Fruit fly (Drosophila melanogaster): ENCODE measurements around the gene mRpL38.

Gene mRpL38

dm6 chrX:14233843-14234337, 7.8 kb downstream of the mRpL38 start, which contains the start of gene CG42271 (continued):
- TF ChIP-seq CG10654 (GFP tag; optimal IDR thresholded peaks at IDR 0.05) (no peak), hb (GFP tag; IDR thresholded peaks at IDR 0.05; ENCODE audit: partially characterized antibody) (peak; percentile 93), bcd (GFP tag; optimal IDR thresholded peaks at IDR 0.05) (peak; percentile 9), kah (GFP tag; optimal IDR thresholded peaks at IDR 0.05) (no peak), CG7357 (GFP tag; IDR thresholded peaks at IDR 0.05) (no peak), Dll (GFP tag; IDR thresholded peaks at IDR 0.05; ENCODE audit: partially characterized antibody) (peak; percentile 97), Elba2 (GFP tag; optimal IDR thresholded peaks at IDR 0.05) (no peak), Ptx1 (GFP tag; IDR thresholded peaks at IDR 0.05) (peak; percentile 30; the same call in 1 of the 2 replicates), dm (GFP tag; optimal IDR thresholded peaks at IDR 0.05) (no peak), CG6791 (GFP tag; IDR thresholded peaks at IDR 0.05; ENCODE audit: partially characterized antibody) (peak; percentile 81), CG17385 (GFP tag; optimal IDR thresholded peaks at IDR 0.05) (peak; percentile 13), ase (GFP tag; IDR thresholded peaks at IDR 0.05) (no peak), vnd (GFP tag; IDR thresholded peaks at IDR 0.05; ENCODE audit: partially characterized antibody) (peak; percentile 94), CG7271 (tag; optimal IDR thresholded peaks at IDR 0.05) (no peak), slp2 (GFP tag; optimal IDR thresholded peaks at IDR 0.05) (no peak), NC2β (GFP tag; optimal IDR thresholded peaks at IDR 0.05) (no peak), Dref (GFP tag; IDR thresholded peaks at IDR 0.05) (peak; percentile 40), CG17829 (tag; optimal IDR thresholded peaks at IDR 0.05) (peak; percentile 44), Bgb (GFP tag; IDR thresholded peaks at IDR 0.05; ENCODE audit: partially characterized antibody) (peak; percentile 85), kni (GFP tag; optimal IDR thresholded peaks at IDR 0.05) (no peak), CG3847 (GFP tag; IDR thresholded peaks at IDR 0.05) (peak; percentile 48), CG7987 (GFP tag; optimal IDR thresholded peaks at IDR 0.05) (no peak), CrebB (tag; optimal IDR thresholded peaks at IDR 0.05) (no peak), CG6683 (GFP tag; optimal IDR thresholded peaks at IDR 0.05) (no peak), CG17568 (GFP tag; optimal IDR thresholded peaks at IDR 0.05) (no peak), Fer2 (tag; optimal IDR thresholded peaks at IDR 0.05) (no peak), nom (GFP tag; optimal IDR thresholded peaks at IDR 0.05) (no peak), D19B (GFP tag; optimal IDR thresholded peaks at IDR 0.05) (no peak), dysf (GFP tag; IDR thresholded peaks at IDR 0.05) (peak; percentile 31; the same call in 1 of the 3 replicates), tup (GFP tag; optimal IDR thresholded peaks at IDR 0.05) (no peak), CG18619 (GFP tag; optimal IDR thresholded peaks at IDR 0.05) (peak; percentile 30), CG33557 (GFP tag; optimal IDR thresholded peaks at IDR 0.05) (peak; percentile 25), Dfd (GFP tag; optimal IDR thresholded peaks at IDR 0.05) (no peak), grn (GFP tag; optimal IDR thresholded peaks at IDR 0.05) (no peak), wdn (GFP tag; IDR thresholded peaks at IDR 0.05) (no peak), shn (GFP tag; optimal IDR thresholded peaks at IDR 0.05) (no peak), ro (GFP tag; IDR thresholded peaks at IDR 0.05) (no peak), chm (GFP tag; IDR thresholded peaks at IDR 0.05) (no peak), Ets97D (GFP tag; optimal IDR thresholded peaks at IDR 0.05) (peak; percentile 44), CG9797 (GFP tag; optimal IDR thresholded peaks at IDR 0.05) (peak; percentile 8), CHES-1-like (GFP tag; optimal IDR thresholded peaks at IDR 0.05) (no peak), az2 (GFP tag; optimal IDR thresholded peaks at IDR 0.05) (no peak), CG9932 (GFP tag; IDR thresholded peaks at IDR 0.05) (peak; percentile 59), Atf6 (GFP tag; IDR thresholded peaks at IDR 0.05) (no peak), tgo (GFP tag; IDR thresholded peaks at IDR 0.05) (peak; percentile 17; the same call in 1 of the 3 replicates), nerfin-2 (GFP tag; IDR thresholded peaks at IDR 0.05; ENCODE audit: partially characterized antibody) (peak; percentile 79), CG4730 (GFP tag; IDR thresholded peaks at IDR 0.05) (no peak), run (tag; optimal IDR thresholded peaks at IDR 0.05) (no peak), unpg (GFP tag; optimal IDR thresholded peaks at IDR 0.05) (no peak), CG15073 (GFP tag; optimal IDR thresholded peaks at IDR 0.05) (no peak), Atf-2 (GFP tag; optimal IDR thresholded peaks at IDR 0.05) (no peak)

Data from whole organism, embryonic.